Fruit fly (Drosophila melanogaster) whole organism, embryonic: ENCODE data around the gene Unc-115a.
A peak's percentile ranks its signal among the peaks of the same experiment; 100 is the strongest.

Source experiments
- ATbp ChIP-seq: fragments of 200-800 bp; sonication (Bioruptor generic); optimal IDR thresholded peaks from 2 replicates; lab custom pipeline; 2017; ENCODE audit warnings: missing biosample characterization, mild to moderate bottlenecking, missing genetic modification characterization, missing genetic modification reagents
- Atf6 ChIP-seq: fragments of 200-800 bp; sonication (Bioruptor generic); IDR thresholded peaks from 2 replicates; pipeline ENCODE4 v1.3.6; 2022; ENCODE audit warnings: missing biosample characterization, missing genetic modification characterization
- B-H2 ChIP-seq: fragments of 200-800 bp; sonication (Bioruptor generic); optimal IDR thresholded peaks from 2 replicates; lab custom pipeline; 2018; ENCODE audit warnings: missing biosample characterization, mild to moderate bottlenecking, missing genetic modification characterization
- CG10267 ChIP-seq: fragments of 200-800 bp; sonication (Bioruptor generic); optimal IDR thresholded peaks from 2 replicates; lab custom pipeline; 2018; ENCODE audit warnings: missing biosample characterization, mild to moderate bottlenecking, missing genetic modification characterization, moderate library complexity
- CG10431 ChIP-seq: fragments of 200-800 bp; sonication (Bioruptor generic); optimal IDR thresholded peaks from 3 replicates; lab custom pipeline; 2018; ENCODE audit warnings: missing biosample characterization, mild to moderate bottlenecking, missing genetic modification characterization
- CG10959 ChIP-seq: fragments of 200-800 bp; sonication (Bioruptor generic); IDR thresholded peaks from 2 replicates; pipeline ENCODE4 v1.3.6; 2022; ENCODE audit warnings: missing biosample characterization, missing genetic modification characterization
- CG11504 ChIP-seq: fragments of 200-800 bp; sonication (Bioruptor generic); optimal IDR thresholded peaks from 3 replicates; lab custom pipeline; 2019; ENCODE audit warnings: missing biosample characterization, mild to moderate bottlenecking, missing genetic modification characterization, moderate library complexity
- CG12219 ChIP-seq: fragments of 200-800 bp; sonication (Bioruptor generic); optimal IDR thresholded peaks from 3 replicates; lab custom pipeline; 2018; ENCODE audit warnings: missing biosample characterization, mild to moderate bottlenecking, missing genetic modification characterization
- CG1233 ChIP-seq: fragments of 200-800 bp; sonication (Bioruptor generic); optimal IDR thresholded peaks from 4 replicates; lab custom pipeline; 2018; ENCODE audit warnings: missing biosample characterization, mild to moderate bottlenecking, missing genetic modification characterization
- CG13624 ChIP-seq: fragments of 200-800 bp; sonication (Bioruptor generic); optimal IDR thresholded peaks from 2 replicates; lab custom pipeline; 2016; ENCODE audit warnings: missing biosample characterization, missing genetic modification characterization
- CG1529 ChIP-seq: fragments of 200-800 bp; sonication (Bioruptor generic); optimal IDR thresholded peaks from 3 replicates; lab custom pipeline; 2018; ENCODE audit warnings: missing biosample characterization, missing genetic modification characterization
- CG15479 ChIP-seq: fragments of 200-800 bp; sonication (Bioruptor generic); optimal IDR thresholded peaks from 3 replicates; lab custom pipeline; 2019; ENCODE audit warnings: missing biosample characterization, mild to moderate bottlenecking, missing genetic modification characterization, moderate library complexity
- CG17359 ChIP-seq: fragments of 200-800 bp; sonication (Bioruptor generic); optimal IDR thresholded peaks from 3 replicates; lab custom pipeline; 2018; ENCODE audit warnings: missing biosample characterization, mild to moderate bottlenecking, missing genetic modification characterization, moderate library complexity
- CG30431 ChIP-seq: fragments of 200-800 bp; sonication (Bioruptor generic); optimal IDR thresholded peaks from 2 replicates; lab custom pipeline; 2017; ENCODE audit warnings: missing biosample characterization, missing genetic modification characterization
- CG31388 ChIP-seq: fragments of 200-800 bp; sonication (Bioruptor generic); optimal IDR thresholded peaks from 2 replicates; lab custom pipeline; 2016; ENCODE audit warnings: missing biosample characterization, missing genetic modification characterization
- CG3407 ChIP-seq: fragments of 200-800 bp; sonication (Bioruptor generic); optimal IDR thresholded peaks from 2 replicates; lab custom pipeline; 2018; ENCODE audit warnings: missing biosample characterization, mild to moderate bottlenecking, missing genetic modification characterization
- CG34224 ChIP-seq: fragments of 200-800 bp; sonication (Bioruptor generic); IDR thresholded peaks from 3 replicates; pipeline ENCODE4 v1.3.6; 2022; ENCODE audit warnings: missing biosample characterization, missing genetic modification characterization; ENCODE audit not compliant: partially characterized antibody
- CG4424 ChIP-seq: fragments of 200-800 bp; sonication (Bioruptor generic); optimal IDR thresholded peaks from 3 replicates; lab custom pipeline; 2016; ENCODE audit warnings: missing biosample characterization, missing genetic modification characterization
- CG7963 ChIP-seq: fragments of 200-800 bp; sonication (Bioruptor generic); IDR thresholded peaks from 3 replicates; pipeline ENCODE4 v1.3.6; 2022; ENCODE audit warnings: missing biosample characterization, missing genetic modification characterization; ENCODE audit not compliant: partially characterized antibody
- CG7987 ChIP-seq: fragments of 200-800 bp; sonication (Bioruptor generic); optimal IDR thresholded peaks from 2 replicates; lab custom pipeline; 2018; ENCODE audit warnings: missing biosample characterization, mild to moderate bottlenecking, missing genetic modification characterization, moderate library complexity
- CG8924 ChIP-seq: fragments of 200-800 bp; optimal IDR thresholded peaks from 3 replicates; lab custom pipeline; 2019; ENCODE audit warnings: missing biosample characterization, mild to moderate bottlenecking, missing genetic modification characterization, moderate library complexity
- CG9797 ChIP-seq: fragments of 200-800 bp; sonication (Bioruptor generic); optimal IDR thresholded peaks from 3 replicates; lab custom pipeline; 2018; ENCODE audit warnings: missing biosample characterization, mild to moderate bottlenecking, missing genetic modification characterization
- CrebB ChIP-seq: fragments of 200-800 bp; sonication (Bioruptor generic); optimal IDR thresholded peaks from 3 replicates; lab custom pipeline; 2018; ENCODE audit warnings: missing biosample characterization, mild to moderate bottlenecking, missing genetic modification characterization
- Hr3 ChIP-seq: fragments of 200-800 bp; sonication (Bioruptor generic); optimal IDR thresholded peaks from 3 replicates; lab custom pipeline; 2016; ENCODE audit warnings: missing biosample characterization, missing genetic modification characterization
- Jarid2 ChIP-seq: fragments of 200-800 bp; sonication (Bioruptor generic); optimal IDR thresholded peaks from 3 replicates; lab custom pipeline; 2017; ENCODE audit warnings: mild to moderate bottlenecking, missing biosample characterization, missing genetic modification reagents, missing genetic modification characterization
- Optix ChIP-seq: fragments of 200-800 bp; sonication (Bioruptor generic); IDR thresholded peaks from 3 replicates; pipeline ENCODE4 v1.3.6; 2022; ENCODE audit warnings: missing biosample characterization, missing genetic modification characterization
- Pdp1 ChIP-seq, 2 experiments: fragments of 200-800 bp; sonication (Bioruptor generic); optimal IDR thresholded peaks; 3 replicates each; lab custom pipeline; 2016; ENCODE audit warnings: missing biosample characterization in 2 of 2, missing genetic modification characterization in 2 of 2, mild to moderate bottlenecking in 1 of 2, moderate library complexity in 1 of 2
- Vsx1 ChIP-seq: fragments of 200-800 bp; sonication (Bioruptor generic); optimal IDR thresholded peaks from 2 replicates; lab custom pipeline; 2017; ENCODE audit warnings: missing biosample characterization, mild to moderate bottlenecking, missing genetic modification characterization, missing genetic modification reagents
- dmrt11E ChIP-seq: fragments of 200-800 bp; sonication (Bioruptor generic); optimal IDR thresholded peaks from 3 replicates; lab custom pipeline; 2018; ENCODE audit warnings: missing biosample characterization, mild to moderate bottlenecking, missing genetic modification characterization, moderate library complexity
- dysf ChIP-seq: fragments of 200-800 bp; sonication (Bioruptor generic); IDR thresholded peaks from 3 replicates; pipeline ENCODE4 v1.3.6; 2022; ENCODE audit warnings: missing biosample characterization, missing genetic modification characterization
- eyg ChIP-seq: fragments of 200-800 bp; sonication (Bioruptor generic); optimal IDR thresholded peaks from 3 replicates; lab custom pipeline; 2016; ENCODE audit warnings: missing biosample characterization, missing genetic modification characterization
- fd102C ChIP-seq: fragments of 200-800 bp; sonication (Bioruptor generic); optimal IDR thresholded peaks from 2 replicates; lab custom pipeline; 2018; ENCODE audit warnings: missing biosample characterization, mild to moderate bottlenecking, missing genetic modification characterization, moderate library complexity
- ham ChIP-seq: fragments of 200-800 bp; sonication (Bioruptor generic); IDR thresholded peaks from 2 replicates; pipeline ENCODE4 v1.3.6; 2022; ENCODE audit warnings: missing biosample characterization, missing genetic modification characterization
- nerfin-1 ChIP-seq: fragments of 200-800 bp; sonication (Bioruptor generic); optimal IDR thresholded peaks from 3 replicates; lab custom pipeline; 2019; ENCODE audit warnings: missing biosample characterization, mild to moderate bottlenecking, missing genetic modification characterization, moderate library complexity
- pan ChIP-seq, 4 experiments: fragments of >200 bp in 3 of 4; fragments of 200-800 bp in 1 of 4; sonication (Bioruptor generic) in 1 of 4; optimal IDR thresholded peaks in 3 of 4; IDR thresholded peaks in 1 of 4; 2 replicates each; pipeline versions ENCODE4 v1.3.6 to Lab custom; 2017 to 2022; ENCODE audit warnings: missing biosample characterization in 2 of 4, missing genetic modification characterization in 2 of 4, mixed read lengths in 1 of 4
- pita ChIP-seq: fragments of 200-800 bp; sonication (Bioruptor generic); optimal IDR thresholded peaks from 2 replicates; lab custom pipeline; 2017; ENCODE audit warnings: missing biosample characterization, mild to moderate bottlenecking, missing genetic modification characterization
- pzg ChIP-seq: fragments of 200-800 bp; sonication (Bioruptor generic); optimal IDR thresholded peaks from 3 replicates; lab custom pipeline; 2018; ENCODE audit warnings: missing biosample characterization, mild to moderate bottlenecking, missing genetic modification characterization, moderate library complexity
- row ChIP-seq: fragments of 200-800 bp; sonication (Bioruptor generic); IDR thresholded peaks from 3 replicates; pipeline ENCODE4 v1.3.6; 2022; ENCODE audit warnings: missing biosample characterization, missing genetic modification characterization
- scrt ChIP-seq: fragments of 200-800 bp; sonication (Bioruptor generic); optimal IDR thresholded peaks from 2 replicates; lab custom pipeline; 2018; ENCODE audit warnings: missing biosample characterization, mild to moderate bottlenecking, missing genetic modification characterization, moderate library complexity
- shn ChIP-seq: fragments of 200-800 bp; sonication (Bioruptor generic); optimal IDR thresholded peaks from 3 replicates; lab custom pipeline; 2016; ENCODE audit warnings: missing biosample characterization, missing genetic modification characterization
- slbo ChIP-seq: fragments of 200-800 bp; sonication (Bioruptor generic); IDR thresholded peaks from 2 replicates; pipeline ENCODE4 v1.3.6; 2022; ENCODE audit warnings: missing biosample characterization, missing genetic modification characterization
- slou ChIP-seq: fragments of 200-800 bp; sonication (Bioruptor generic); optimal IDR thresholded peaks from 3 replicates; lab custom pipeline; 2016; ENCODE audit warnings: missing biosample characterization, missing genetic modification characterization
- sob ChIP-seq: fragments of 200-800 bp; sonication (Bioruptor generic); IDR thresholded peaks from 2 replicates; pipeline ENCODE4 v1.3.6; 2022; ENCODE audit warnings: missing biosample characterization, missing genetic modification characterization
- tll ChIP-seq, 2 experiments: fragments of 200-800 bp in 1 of 2; fragments of >200 bp in 1 of 2; sonication (Bioruptor generic) in 1 of 2; optimal IDR thresholded peaks; 2 replicates each; lab custom pipeline; 2017 to 2019; ENCODE audit warnings: missing biosample characterization in 2 of 2, missing genetic modification characterization in 2 of 2, mild to moderate bottlenecking in 1 of 2, moderate library complexity in 1 of 2
- tna ChIP-seq: fragments of 200-800 bp; sonication (Bioruptor generic); IDR thresholded peaks from 2 replicates; pipeline ENCODE4 v1.3.6; 2022; ENCODE audit warnings: missing biosample characterization, missing genetic modification characterization; ENCODE audit not compliant: partially characterized antibody
- toy ChIP-seq: fragments of 200-800 bp; sonication (Bioruptor generic); IDR thresholded peaks from 2 replicates; pipeline ENCODE4 v1.3.6; 2022; ENCODE audit warnings: missing biosample characterization, missing genetic modification characterization
- twi ChIP-seq: fragments of 200-800 bp; optimal IDR thresholded peaks from 2 replicates; lab custom pipeline; 2019; ENCODE audit warnings: missing biosample characterization, mild to moderate bottlenecking, missing genetic modification characterization, moderate library complexity
- zen ChIP-seq: fragments of 200-800 bp; sonication (Bioruptor generic); optimal IDR thresholded peaks from 3 replicates; lab custom pipeline; 2018; ENCODE audit warnings: missing biosample characterization, mild to moderate bottlenecking, missing genetic modification characterization, moderate library complexity

Gene Unc-115a

dm6 chr3R:9704183-9705007, 822 bp downstream of the Unc-115a start (continued):
- TF ChIP-seq CG10959 (GFP tag; lab: Robert Waterston, UW), result no peak
- TF ChIP-seq pan (optimal IDR thresholded peaks at IDR 0.05; lab: Kevin White, UChicago), result no peak
- no peak for TF ChIP-seq pan (GFP tag; optimal IDR thresholded peaks at IDR 0.05 in 1 of 2, IDR thresholded peaks at IDR 0.05 in 1 of 2)
- TF ChIP-seq CG13624, result no peak
- TF ChIP-seq Atf6 (GFP tag; lab: Robert Waterston, UW), result no peak
- TF ChIP-seq pzg (GFP tag; lab: Kevin White, UChicago), result peak; percentile 12
- TF ChIP-seq toy (GFP tag; lab: Robert Waterston, UW), result no peak
- no peak for TF ChIP-seq CG7987
- no peak for TF ChIP-seq CG30431 (GFP tag; lab: Kevin White, UChicago)
- no peak for TF ChIP-seq ATbp (GFP tag; lab: Kevin White, UChicago)
- TF ChIP-seq CG11504 (tag; lab: Kevin White, UChicago), result no peak
- no peak for TF ChIP-seq CG3407
- TF ChIP-seq Optix, result no peak
- no peak for TF ChIP-seq Vsx1 (GFP tag; lab: Kevin White, UChicago)
- no peak for TF ChIP-seq dmrt11E (tag; lab: Kevin White, UChicago)
- no peak for TF ChIP-seq scrt (GFP tag; lab: Kevin White, UChicago)
- no peak for TF ChIP-seq CG9797 (GFP tag; lab: Kevin White, UChicago)
- TF ChIP-seq CG7963 (GFP tag; lab: Robert Waterston, UW), result no peak
- no peak for TF ChIP-seq CG10431
- TF ChIP-seq CG34224 (GFP tag; lab: Robert Waterston, UW), result no peak
- TF ChIP-seq CG17359 (tag; lab: Kevin White, UChicago), result no peak
- no peak for TF ChIP-seq fd102C (GFP tag; lab: Kevin White, UChicago)
- no peak for TF ChIP-seq eyg (GFP tag; lab: Kevin White, UChicago)
- TF ChIP-seq pita (GFP tag; lab: Kevin White, UChicago), result no peak
- no peak for TF ChIP-seq dysf (GFP tag; lab: Robert Waterston, UW)
- TF ChIP-seq CG15479 (GFP tag; lab: Kevin White, UChicago), result peak; percentile 91
- no peak for TF ChIP-seq row (GFP tag; lab: Robert Waterston, UW)
- TF ChIP-seq CG10267, result no peak
- no peak for TF ChIP-seq twi (tag; lab: Kevin White, UChicago)
- TF ChIP-seq CG8924 (tag; lab: Kevin White, UChicago), result no peak
- TF ChIP-seq slou (GFP tag; lab: Kevin White, UChicago), result no peak
- TF ChIP-seq CG1529 (GFP tag; lab: Kevin White, UChicago), result no peak
- no peak for TF ChIP-seq CG31388 (GFP tag; lab: Kevin White, UChicago)
- no peak for TF ChIP-seq Jarid2 (GFP tag; lab: Kevin White, UChicago)
- TF ChIP-seq CG4424 (GFP tag; lab: Kevin White, UChicago), result no peak
- peak; percentile 58 for TF ChIP-seq B-H2 (GFP tag; lab: Kevin White, UChicago)
- no peak for TF ChIP-seq ham (GFP tag; lab: Robert Waterston, UW)
- TF ChIP-seq slbo (GFP tag; lab: Robert Waterston, UW), result no peak
- no peak for TF ChIP-seq CG1233
- TF ChIP-seq sob (GFP tag; lab: Robert Waterston, UW), result no peak
- TF ChIP-seq Pdp1 (GFP tag; optimal IDR thresholded peaks at IDR 0.05; lab: Kevin White, UChicago), result peak in 1 of 2 experiments; percentile 82
- no peak for TF ChIP-seq Hr3 (GFP tag; lab: Kevin White, UChicago)
- no peak for TF ChIP-seq CG12219 (GFP tag; lab: Kevin White, UChicago)
- TF ChIP-seq CrebB (tag; lab: Kevin White, UChicago), result peak; percentile 36
- TF ChIP-seq shn (GFP tag; lab: Kevin White, UChicago), result no peak
- no peak for TF ChIP-seq zen (tag; lab: Kevin White, UChicago)
- TF ChIP-seq tna, result no peak
- TF ChIP-seq tll (GFP tag; optimal IDR thresholded peaks at IDR 0.05; lab: Kevin White, UChicago), result no peak
- TF ChIP-seq nerfin-1 (tag; lab: Kevin White, UChicago), result no peak
